Worm (Caenorhabditis elegans) whole organism, L4 larva: ENCODE measurements around the gene K08E7.6.
A peak's percentile ranks its signal among the peaks of the same experiment; 100 is the strongest.

Experiments
- F26F4.8 ChIP-seq: fragments of 200-800 bp; sonication (Bioruptor generic); conservative IDR thresholded peaks from 2 replicates; pipeline ENCODE4 v1.3.6; 2022; ENCODE audit warnings: missing genetic modification characterization, missing compliant biosample characterization
- F49E8.2 ChIP-seq: sonication (generic microtip); optimal IDR thresholded peaks from 2 replicates; lab custom pipeline; 2016; ENCODE audit warnings: missing compliant biosample characterization, mild to moderate bottlenecking, missing genetic modification characterization, borderline replicate concordance
- R02D3.7 ChIP-seq: fragments of 150-350 bp; sonication (generic microtip); optimal IDR thresholded peaks from 3 replicates; lab custom pipeline; 2014; ENCODE audit warnings: missing biosample characterization, missing genetic modification characterization
- T20F7.1 ChIP-seq: fragments of 200-800 bp; sonication (Bioruptor generic); optimal IDR thresholded peaks from 2 replicates; lab custom pipeline; 2018; ENCODE audit warnings: mild to moderate bottlenecking, missing genetic modification characterization, missing compliant biosample characterization
- T26A8.4 ChIP-seq: fragments of 200-800 bp; sonication (Bioruptor generic); IDR thresholded peaks from 2 replicates; pipeline ENCODE4 v1.3.6; 2022; ENCODE audit warnings: missing genetic modification characterization, missing compliant biosample characterization
- Y105C5A.15 ChIP-seq: fragments of 200-800 bp; sonication (Bioruptor generic); IDR thresholded peaks from 2 replicates; pipeline ENCODE4 v1.3.6; 2022; ENCODE audit warnings: missing genetic modification characterization, missing compliant biosample characterization
- Y5F2A.4 ChIP-seq: fragments of 200-800 bp; sonication (Bioruptor generic); optimal IDR thresholded peaks from 2 replicates; lab custom pipeline; 2018; ENCODE audit warnings: mild to moderate bottlenecking, missing genetic modification characterization, missing compliant biosample characterization
- Y75B8A.6 ChIP-seq: fragments of 200-800 bp; sonication (Bioruptor generic); IDR thresholded peaks from 2 replicates; pipeline ENCODE4 v1.3.6; 2022; ENCODE audit warnings: missing genetic modification reagents, missing genetic modification characterization, missing compliant biosample characterization
- ZK546.5 ChIP-seq, 2 experiments: sonication (generic microtip); optimal IDR thresholded peaks; 2 replicates each; lab custom pipeline; 2017; ENCODE audit warnings: missing biosample characterization in 2 of 2, missing genetic modification characterization in 2 of 2
- aha-1 ChIP-seq: fragments of 150-350 bp; peaks from one replicate; lab custom pipeline; 2014; ENCODE audit warnings: missing biosample characterization, missing genetic modification characterization
- aly-2 ChIP-seq: sonication (generic microtip); optimal IDR thresholded peaks from 2 replicates; lab custom pipeline; 2018; ENCODE audit warnings: missing biosample characterization, missing genetic modification characterization
- ama-1 ChIP-seq: fragments of 150-350 bp; optimal IDR thresholded peaks from 2 replicates; lab custom pipeline; 2014; ENCODE audit warnings: inconsistent platforms, mixed read lengths
- arid-1 ChIP-seq: fragments of 200-800 bp; sonication (Bioruptor generic); conservative IDR thresholded peaks from 2 replicates; pipeline ENCODE4 v1.3.6; 2022; ENCODE audit warnings: missing genetic modification reagents, missing genetic modification characterization, missing compliant biosample characterization
- ceh-28 ChIP-seq: fragments of 150-350 bp; optimal IDR thresholded peaks from 2 replicates; lab custom pipeline; 2014; ENCODE audit warnings: missing biosample characterization, missing genetic modification reagents, missing genetic modification characterization
- ceh-82 ChIP-seq: sonication (generic microtip); optimal IDR thresholded peaks from 2 replicates; lab custom pipeline; 2017; ENCODE audit warnings: missing biosample characterization, missing genetic modification characterization
- ces-1 ChIP-seq: fragments of 150-350 bp; sonication (generic microtip); optimal IDR thresholded peaks from 4 replicates; lab custom pipeline; 2014; ENCODE audit warnings: missing biosample characterization, missing genetic modification reagents, missing genetic modification characterization
- daf-12 ChIP-seq: fragments of 150-350 bp; optimal IDR thresholded peaks from 2 replicates; lab custom pipeline; 2014; ENCODE audit warnings: missing biosample characterization, missing genetic modification reagents, missing genetic modification characterization
- daf-16 ChIP-seq, 3 experiments: sonication (generic microtip); optimal IDR thresholded peaks; 2 replicates each; lab custom pipeline; 2016 to 2017; ENCODE audit warnings: missing genetic modification characterization in 3 of 3, missing genetic modification reagents in 3 of 3, mild to moderate bottlenecking in 2 of 3, missing compliant biosample characterization in 2 of 3, missing biosample characterization in 1 of 3, moderate library complexity in 1 of 3
- daf-19 ChIP-seq: fragments of 200-800 bp; sonication (Bioruptor generic); conservative IDR thresholded peaks from 2 replicates; pipeline ENCODE4 v1.3.6; 2022; ENCODE audit warnings: missing genetic modification characterization, missing compliant biosample characterization
- fkh-10 ChIP-seq: fragments of 150-350 bp; optimal IDR thresholded peaks from 2 replicates; lab custom pipeline; 2014; ENCODE audit warnings: missing biosample characterization, missing genetic modification reagents, missing genetic modification characterization
- fos-1 ChIP-seq: fragments of 150-350 bp; optimal IDR thresholded peaks from 2 replicates; lab custom pipeline; 2014; ENCODE audit warnings: missing biosample characterization, missing genetic modification characterization
- gei-8 ChIP-seq: fragments of 200-800 bp; sonication (Bioruptor generic); optimal IDR thresholded peaks from 2 replicates; lab custom pipeline; 2018; ENCODE audit warnings: mild to moderate bottlenecking, missing genetic modification characterization, missing compliant biosample characterization
- hif-1 ChIP-seq, 2 experiments: sonication (generic microtip); optimal IDR thresholded peaks; 2 replicates each; lab custom pipeline; 2016 to 2017; ENCODE audit warnings: missing compliant biosample characterization in 2 of 2, missing genetic modification characterization in 2 of 2, missing genetic modification reagents in 2 of 2, missing genotype in 2 of 2, mild to moderate bottlenecking in 1 of 2
- hlh-11 ChIP-seq: fragments of 200-800 bp; sonication (Bioruptor generic); optimal IDR thresholded peaks from 2 replicates; lab custom pipeline; 2018; ENCODE audit warnings: mild to moderate bottlenecking, missing genetic modification characterization, missing compliant biosample characterization
- hmg-1.1 ChIP-seq: fragments of 200-800 bp; sonication (Bioruptor generic); IDR thresholded peaks from 2 replicates; pipeline ENCODE4 v1.3.6; 2022; ENCODE audit warnings: missing genetic modification reagents, missing genetic modification characterization, missing compliant biosample characterization
- lin-1 ChIP-seq: fragments of 200-800 bp; sonication (Bioruptor generic); IDR thresholded peaks from 2 replicates; pipeline ENCODE4 v1.3.6; 2022; ENCODE audit warnings: missing genetic modification reagents, missing genetic modification characterization, missing compliant biosample characterization
- lin-13 ChIP-seq: fragments of 150-350 bp; optimal IDR thresholded peaks from 2 replicates; lab custom pipeline; 2014; ENCODE audit warnings: missing biosample characterization, missing genetic modification reagents, missing genetic modification characterization
- lin-15B ChIP-seq: fragments of 150-350 bp; sonication (generic microtip); optimal IDR thresholded peaks from 3 replicates; lab custom pipeline; 2014; ENCODE audit warnings: missing biosample characterization, missing genetic modification characterization
- lin-29 ChIP-seq: fragments of 200-800 bp; sonication (Bioruptor generic); IDR thresholded peaks from 2 replicates; pipeline ENCODE4 v1.3.6; 2022; ENCODE audit warnings: missing genetic modification reagents, missing genetic modification characterization, missing compliant biosample characterization
- lin-38 ChIP-seq: fragments of 200-800 bp; sonication (Bioruptor generic); IDR thresholded peaks from 2 replicates; pipeline ENCODE4 v1.3.6; 2022; ENCODE audit warnings: missing genetic modification reagents, missing genetic modification characterization, missing compliant biosample characterization
- lsy-2 ChIP-seq, 2 experiments: fragments of 150-350 bp in 1 of 2; sonication (generic microtip) in 1 of 2; optimal IDR thresholded peaks; 2 replicates each; lab custom pipeline; 2014 to 2017; ENCODE audit warnings: missing biosample characterization in 2 of 2, missing genetic modification characterization in 2 of 2
- madf-9 ChIP-seq: fragments of 200-800 bp; sonication (Bioruptor generic); conservative IDR thresholded peaks from 2 replicates; pipeline ENCODE4 v1.3.6; 2022; ENCODE audit warnings: missing genetic modification reagents, missing genetic modification characterization, missing compliant biosample characterization
- mxl-2 ChIP-seq: fragments of 200-800 bp; sonication (Bioruptor generic); conservative IDR thresholded peaks from 2 replicates; pipeline ENCODE4 v1.3.6; 2022; ENCODE audit warnings: missing genetic modification reagents, missing genetic modification characterization, missing compliant biosample characterization
- nhr-102 ChIP-seq: sonication (generic microtip); optimal IDR thresholded peaks from 2 replicates; lab custom pipeline; 2016; ENCODE audit warnings: mild to moderate bottlenecking, missing genetic modification characterization, moderate library complexity, missing compliant biosample characterization
- nhr-111 ChIP-seq: fragments of 200-800 bp; sonication (Bioruptor generic); optimal IDR thresholded peaks from 2 replicates; lab custom pipeline; 2018; ENCODE audit warnings: mild to moderate bottlenecking, missing genetic modification characterization, missing compliant biosample characterization
- nhr-6 ChIP-seq: fragments of 150-350 bp; optimal IDR thresholded peaks from 2 replicates; lab custom pipeline; 2014; ENCODE audit warnings: missing biosample characterization, missing genetic modification characterization
- nhr-77 ChIP-seq: fragments of 150-350 bp; optimal IDR thresholded peaks from 2 replicates; lab custom pipeline; 2014; ENCODE audit warnings: missing biosample characterization, missing genetic modification characterization
- php-3 ChIP-seq: fragments of 200-800 bp; sonication (Bioruptor generic); IDR thresholded peaks from 2 replicates; pipeline ENCODE4 v1.3.6; 2022; ENCODE audit warnings: missing genetic modification reagents, missing genetic modification characterization, missing compliant biosample characterization
- rbr-2 ChIP-seq: sonication (generic microtip); optimal IDR thresholded peaks from 2 replicates; lab custom pipeline; 2016; ENCODE audit warnings: missing genotype, missing genetic modification characterization, missing compliant biosample characterization
- unc-39 ChIP-seq: sonication (generic microtip); optimal IDR thresholded peaks from 2 replicates; lab custom pipeline; 2017; ENCODE audit warnings: missing biosample characterization, missing genetic modification characterization
- unc-62 ChIP-seq, 3 experiments: fragments of 150-350 bp in 1 of 3; sonication (generic microtip); optimal IDR thresholded peaks in 2 of 3; peaks in 1 of 3; 1 replicate in 1 of 3; 2 replicates in 2 of 3; lab custom pipeline; 2014 to 2017; ENCODE audit warnings: missing biosample characterization in 3 of 3, missing genetic modification characterization in 3 of 3, missing genetic modification reagents in 3 of 3, missing genotype in 1 of 3
- ztf-7 ChIP-seq: fragments of 150-350 bp; optimal IDR thresholded peaks from 2 replicates; lab custom pipeline; 2014; ENCODE audit warnings: missing biosample characterization, missing genetic modification characterization

The K08E7.6 gene

ce11 chrIV:12584146-12584545 lies 3.2 kb upstream of the K08E7.6 start (continued):
- TF ChIP-seq lsy-2 (tag; optimal IDR thresholded peaks at IDR 0.05; lab: Kevin White, UChicago): peak in 1 of 2 experiments; percentile 44
- TF ChIP-seq nhr-111: no peak
- no peak for TF ChIP-seq fos-1 (tag; lab: Kevin White, UChicago)

ce11 chrIV:12583181-12583580 lies 2.2 kb upstream of the K08E7.6 start:
- no peak for TF ChIP-seq mxl-2
- no peak for TF ChIP-seq unc-62 (GFP tag; optimal IDR thresholded peaks at IDR 0.05 in 1 of 2; lab: Kevin White, UChicago)
- no peak for TF ChIP-seq unc-62 (tag; optimal IDR thresholded peaks at IDR 0.05; lab: Kevin White, UChicago)
- TF ChIP-seq arid-1 (GFP tag; lab: Robert Waterston, UW): no peak
- no peak for TF ChIP-seq nhr-77 (tag; lab: Kevin White, UChicago)
- TF ChIP-seq aha-1 (tag; lab: Kevin White, UChicago): peak; percentile 88
- TF ChIP-seq Y105C5A.15 (GFP tag; lab: Robert Waterston, UW): no peak
- no peak for TF ChIP-seq Y5F2A.4
- TF ChIP-seq lin-29: no peak
- peak in 1 of 2 experiments; percentile 42 for TF ChIP-seq lsy-2 (tag; optimal IDR thresholded peaks at IDR 0.05; lab: Kevin White, UChicago)
- TF ChIP-seq hlh-11 (tag; lab: Kevin White, UChicago): no peak
- TF ChIP-seq lin-15B: no peak
- TF ChIP-seq madf-9 (GFP tag; lab: Robert Waterston, UW): no peak
- peak; percentile 54 for TF ChIP-seq rbr-2 (tag; lab: Kevin White, UChicago)
- no peak for TF ChIP-seq lin-1
- no peak for TF ChIP-seq daf-12 (tag; lab: Kevin White, UChicago)
- TF ChIP-seq fkh-10 (GFP tag; lab: Kevin White, UChicago): peak; percentile 46
- TF ChIP-seq unc-39 (tag; lab: Kevin White, UChicago): no peak
- TF ChIP-seq ama-1: no peak
- no peak for TF ChIP-seq ceh-82 (tag; lab: Kevin White, UChicago)
- TF ChIP-seq gei-8 (GFP tag; lab: Kevin White, UChicago): no peak
- 0 out of 2 replicates have a peak, but pooled peaks have one; percentile 14 for TF ChIP-seq hmg-1.1
- TF ChIP-seq aly-2 (tag; lab: Kevin White, UChicago): no peak
- TF ChIP-seq R02D3.7 (tag; lab: Kevin White, UChicago): no peak
- no peak for TF ChIP-seq T26A8.4

- TF ChIP-seq daf-16 (GFP tag; optimal IDR thresholded peaks at IDR 0.05; lab: Kevin White, UChicago) (no peak), daf-16 (tag; optimal IDR thresholded peaks at IDR 0.05; lab: Kevin White, UChicago) (no peak), aha-1 (tag; lab: Kevin White, UChicago) (peak; percentile 92)
Observed at ce11 chrIV:12574265-12574664, 6.7 kb downstream of the K08E7.6 start.

- TF ChIP-seq aha-1 (tag; lab: Kevin White, UChicago) (peak; percentile 88), lin-38 (GFP tag; lab: Robert Waterston, UW) (no peak), php-3 (no peak), ztf-7 (tag; lab: Kevin White, UChicago) (no peak), F26F4.8 (GFP tag; lab: Robert Waterston, UW) (no peak)
Observed at ce11 chrIV:12573068-12573467, 7.9 kb downstream of the K08E7.6 start, which contains the start of gene K08E7.5. K08E7.5 (plus strand) TSS chrIV:12573368.

ce11 chrIV:12571047-12571446 lies 9.9 kb downstream of the K08E7.6 start, which contains the start of gene K08E7.4:
K08E7.4 (minus strand) TSS chrIV:12571147.
- no peak for TF ChIP-seq nhr-6
- no peak for TF ChIP-seq daf-16 (GFP tag; optimal IDR thresholded peaks at IDR 0.05; lab: Kevin White, UChicago)
- TF ChIP-seq daf-16 (tag; optimal IDR thresholded peaks at IDR 0.05; lab: Kevin White, UChicago): no peak
- no peak for TF ChIP-seq Y75B8A.6
- no peak for TF ChIP-seq T20F7.1
- TF ChIP-seq hif-1 (tag; optimal IDR thresholded peaks at IDR 0.05; lab: Kevin White, UChicago): no peak
- TF ChIP-seq ces-1 (GFP tag; lab: Kevin White, UChicago): no peak
- TF ChIP-seq lin-13: no peak
- no peak for TF ChIP-seq F49E8.2
- TF ChIP-seq ZK546.5 (tag; optimal IDR thresholded peaks at IDR 0.05; lab: Kevin White, UChicago): no peak
- no peak for TF ChIP-seq nhr-102 (tag; lab: Kevin White, UChicago)
- no peak for TF ChIP-seq ceh-28 (tag; lab: Kevin White, UChicago)
- TF ChIP-seq daf-19 (GFP tag; lab: Robert Waterston, UW): no peak
